Worm (Caenorhabditis elegans): Measurements from ENCODE around the gene bus-4.

DNA sequence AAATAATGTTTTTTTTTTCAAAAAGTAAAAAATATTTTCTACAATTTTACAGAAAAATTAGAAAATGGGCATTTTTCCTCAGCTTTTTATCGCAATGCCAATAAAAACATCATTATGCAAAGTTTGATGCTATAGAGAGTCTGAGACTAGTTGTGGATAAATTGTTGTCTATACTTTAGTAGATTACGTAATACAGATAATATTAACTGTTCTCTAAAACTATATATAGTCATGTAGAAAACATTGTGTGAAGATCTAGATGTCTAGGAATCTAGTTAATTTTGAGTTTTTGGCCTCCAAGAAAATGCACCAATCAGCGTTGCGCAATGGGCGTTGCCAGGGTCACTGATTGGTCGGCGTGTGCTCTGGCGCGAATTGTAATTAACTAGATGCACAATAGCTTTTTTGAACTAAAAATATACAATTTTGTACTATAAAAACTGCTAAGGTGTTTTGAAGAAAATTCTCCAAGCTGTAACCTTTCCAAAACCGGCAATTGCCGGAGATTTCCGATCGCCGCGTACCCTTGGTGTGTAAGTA is 1.7 kb upstream of the bus-4 start:
- TF ChIP-seq ztf-11 (tag; optimal IDR thresholded peaks at IDR 0.05) (no peak), cnd-1 (tag; optimal IDR thresholded peaks at IDR 0.05) (no peak), M03D4.4 (tag; optimal IDR thresholded peaks at IDR 0.05) (no peak), drap-1 (GFP tag; optimal IDR thresholded peaks at IDR 0.05) (no peak)
